Fruit fly (Drosophila melanogaster): ENCODE data around the gene Spec2.

The Spec2 gene

DNA sequence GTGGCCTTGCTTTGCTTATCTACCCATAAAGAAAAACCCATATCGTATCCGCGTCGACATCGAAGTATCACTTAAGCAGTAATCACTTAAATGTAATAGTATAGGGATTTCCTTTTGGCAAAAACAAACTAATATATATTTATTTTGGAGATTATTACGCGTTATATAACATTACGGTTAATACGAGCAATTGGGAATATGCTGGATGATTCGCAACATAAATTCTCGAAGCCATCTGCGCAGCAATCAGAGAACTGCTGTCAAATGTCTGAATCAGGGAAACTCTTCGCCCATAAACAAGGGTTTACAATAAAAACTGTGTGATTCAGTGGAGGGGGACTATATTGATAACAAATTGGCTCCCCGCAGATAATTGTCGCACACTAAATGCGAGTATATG is 13.3 kb downstream of the Spec2 start:
- no peak for TF ChIP-seq Dll (optimal IDR thresholded peaks at IDR 0.05)
- no peak for TF ChIP-seq pan (optimal IDR thresholded peaks at IDR 0.05)
- no peak for TF ChIP-seq EcR (GFP tag; optimal IDR thresholded peaks at IDR 0.05)
- TF ChIP-seq CG8478 (optimal IDR thresholded peaks at IDR 0.05): no peak
- TF ChIP-seq usp (GFP tag; optimal IDR thresholded peaks at IDR 0.05): no peak
- no peak for TF ChIP-seq psq (optimal IDR thresholded peaks at IDR 0.05)

DNA sequence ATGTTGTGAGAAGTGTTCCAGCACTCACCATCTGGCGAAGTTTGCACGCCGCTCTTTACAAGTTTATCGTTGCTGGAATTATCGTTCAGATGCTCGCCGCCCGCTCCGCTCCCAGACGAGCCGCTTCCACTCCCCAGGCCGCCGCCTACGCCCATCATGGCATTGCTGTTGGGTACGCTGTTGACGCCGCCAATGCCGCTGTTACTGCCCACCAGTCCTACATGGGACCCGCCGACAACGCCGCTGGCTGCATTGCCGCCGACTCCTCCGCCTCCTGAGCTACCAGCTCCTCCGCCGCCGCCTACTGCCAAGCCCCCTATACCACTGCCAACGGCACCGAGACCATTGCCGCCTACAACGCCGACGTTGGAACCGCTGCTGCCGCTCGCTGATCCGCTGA is 15.5 kb downstream of the Spec2 start:
- TF ChIP-seq psq (optimal IDR thresholded peaks at IDR 0.05) (no peak), usp (GFP tag; optimal IDR thresholded peaks at IDR 0.05) (no peak), CG8478 (optimal IDR thresholded peaks at IDR 0.05) (no peak), Dll (optimal IDR thresholded peaks at IDR 0.05) (no peak), pan (optimal IDR thresholded peaks at IDR 0.05) (no peak), EcR (GFP tag; optimal IDR thresholded peaks at IDR 0.05) (no peak)

DNA sequence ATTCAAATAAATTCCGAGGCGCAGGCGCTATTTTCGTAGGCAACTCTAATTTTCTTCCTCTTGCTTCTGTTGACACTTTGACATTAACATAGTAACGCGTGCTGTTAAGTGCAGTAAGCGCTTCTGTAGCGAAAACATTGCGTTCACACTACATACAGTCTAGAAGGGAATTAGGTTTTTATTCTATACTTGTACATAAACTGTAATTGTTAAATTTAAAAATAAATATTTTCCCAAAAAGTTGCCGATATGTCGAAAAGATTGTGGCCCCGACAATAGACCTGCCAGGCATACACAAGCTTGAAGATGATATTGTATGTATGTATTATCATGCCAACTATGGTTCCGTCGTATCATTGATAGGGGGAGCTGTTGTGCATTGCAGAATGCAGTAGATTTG is 17.4 kb downstream of the Spec2 start, which contains the start of gene asl:
Gene asl (minus strand): TSS at position 67 of the 400 bp plus-strand sequence.
- TF ChIP-seq Dll (optimal IDR thresholded peaks at IDR 0.05) (no peak), CG8478 (optimal IDR thresholded peaks at IDR 0.05) (no peak), EcR (GFP tag; optimal IDR thresholded peaks at IDR 0.05) (no peak), psq (optimal IDR thresholded peaks at IDR 0.05) (no peak), usp (GFP tag; optimal IDR thresholded peaks at IDR 0.05) (no peak)

DNA sequence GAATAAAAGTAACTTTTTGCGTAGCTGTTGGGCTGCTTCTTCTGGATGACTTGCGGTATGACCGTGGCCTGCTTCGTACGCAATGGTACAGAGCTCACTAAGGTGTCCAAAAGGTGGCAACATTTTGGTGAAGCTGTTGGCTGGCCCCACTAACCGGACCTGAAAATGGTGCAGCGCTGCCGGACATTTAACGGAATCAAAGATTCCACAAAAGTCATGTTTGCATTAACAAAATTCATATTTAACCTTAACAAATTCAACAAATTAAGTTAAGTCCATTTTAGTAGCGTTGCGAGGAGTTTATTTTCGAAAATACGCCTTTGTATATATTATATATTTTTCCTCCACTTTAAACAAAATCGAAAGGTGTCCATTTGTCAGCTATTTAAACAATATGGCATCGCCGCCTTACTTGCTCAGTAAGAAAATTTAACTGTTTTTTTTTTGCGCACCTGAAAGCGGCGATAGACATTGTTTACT is 22.8 kb downstream of the Spec2 start, which contains the start of the genes kra and SecS:
Gene kra (minus strand): TSS at position 93 of the 480 bp plus-strand sequence.
Gene SecS (plus strand): TSS at position 390 of the 480 bp plus-strand sequence.
- no peak for TF ChIP-seq psq (optimal IDR thresholded peaks at IDR 0.05)
- no peak for TF ChIP-seq CG8478 (optimal IDR thresholded peaks at IDR 0.05)
- no peak for TF ChIP-seq pan (optimal IDR thresholded peaks at IDR 0.05)

DNA sequence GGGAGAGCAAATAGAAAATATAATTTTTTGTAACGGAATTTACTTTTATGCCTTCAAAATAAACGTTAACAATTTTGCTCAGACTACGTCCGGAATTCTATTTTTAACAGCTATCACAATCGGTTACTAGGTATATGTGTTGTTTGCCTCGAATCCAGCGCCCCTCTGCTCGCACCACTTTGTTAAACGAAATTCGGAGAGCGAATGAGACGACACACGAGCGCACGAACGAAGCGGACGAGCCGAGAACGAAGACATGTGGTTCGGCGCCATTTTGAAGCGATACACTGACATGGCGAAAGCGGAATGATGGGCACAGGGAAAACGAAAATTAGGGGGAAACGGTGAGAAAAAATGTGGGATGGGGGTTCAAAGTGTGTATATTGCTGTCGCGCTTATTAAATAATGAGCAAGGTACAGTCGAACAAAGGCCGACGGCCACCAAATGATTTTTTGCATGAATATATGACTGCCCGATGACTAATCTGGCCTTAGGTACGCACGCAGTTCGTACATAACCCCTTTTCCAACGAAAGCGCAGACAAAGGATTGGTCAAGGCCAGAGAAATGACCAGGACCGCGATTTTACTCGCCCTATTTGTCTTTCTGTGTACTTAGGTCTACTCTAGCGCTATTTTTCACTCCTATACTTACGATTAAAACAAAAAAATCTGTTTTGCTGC is 23.4 kb downstream of the Spec2 start:
- no peak for TF ChIP-seq CG8478 (optimal IDR thresholded peaks at IDR 0.05)
- TF ChIP-seq EcR (GFP tag; optimal IDR thresholded peaks at IDR 0.05): no peak
- no peak for TF ChIP-seq usp (GFP tag; optimal IDR thresholded peaks at IDR 0.05)
- no peak for TF ChIP-seq Dll (optimal IDR thresholded peaks at IDR 0.05)
- no peak for TF ChIP-seq pan (optimal IDR thresholded peaks at IDR 0.05)
- TF ChIP-seq psq (optimal IDR thresholded peaks at IDR 0.05): no peak

DNA sequence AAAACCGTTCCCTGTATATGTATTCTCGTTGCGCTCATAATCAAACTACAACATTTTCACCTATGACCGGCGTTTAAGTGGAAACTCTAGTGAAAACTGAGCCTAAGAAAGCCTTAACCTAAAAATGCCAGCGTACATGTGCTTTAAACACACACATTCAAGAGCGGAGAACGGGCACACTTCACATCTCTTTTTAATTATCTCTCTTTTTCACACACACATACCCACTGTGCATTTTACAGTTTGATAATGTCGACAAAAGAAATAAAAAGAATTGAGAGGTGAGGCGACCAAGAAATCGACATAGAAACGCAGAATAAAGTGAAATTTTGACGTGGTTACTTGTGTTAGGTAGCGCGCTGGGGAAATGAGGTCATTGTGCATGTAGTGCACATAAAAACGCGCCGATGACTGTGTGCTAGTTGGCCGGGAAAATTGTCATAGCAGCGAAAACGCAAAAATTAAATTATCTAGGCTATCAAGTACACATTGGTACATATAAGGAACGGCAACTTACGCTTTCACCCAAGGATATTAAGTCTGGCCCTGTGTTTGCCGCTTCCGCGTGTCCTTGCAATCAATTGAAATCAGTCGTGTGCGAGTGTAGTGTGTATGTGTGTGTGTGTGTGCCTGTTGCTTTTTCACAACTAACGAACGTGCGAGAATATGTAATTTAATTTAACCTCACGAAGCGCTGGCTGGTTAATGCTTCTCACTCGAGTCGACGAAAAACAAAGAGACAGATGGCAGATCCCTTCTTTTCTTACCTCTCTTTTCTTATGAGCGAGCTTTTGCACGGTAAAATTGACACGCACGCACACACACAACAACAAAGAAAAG is 24.2 kb downstream of the Spec2 start:
- TF ChIP-seq pan (optimal IDR thresholded peaks at IDR 0.05) (no peak), EcR (GFP tag; optimal IDR thresholded peaks at IDR 0.05) (peak in 1 of 2 experiments; percentile 15)

DNA sequence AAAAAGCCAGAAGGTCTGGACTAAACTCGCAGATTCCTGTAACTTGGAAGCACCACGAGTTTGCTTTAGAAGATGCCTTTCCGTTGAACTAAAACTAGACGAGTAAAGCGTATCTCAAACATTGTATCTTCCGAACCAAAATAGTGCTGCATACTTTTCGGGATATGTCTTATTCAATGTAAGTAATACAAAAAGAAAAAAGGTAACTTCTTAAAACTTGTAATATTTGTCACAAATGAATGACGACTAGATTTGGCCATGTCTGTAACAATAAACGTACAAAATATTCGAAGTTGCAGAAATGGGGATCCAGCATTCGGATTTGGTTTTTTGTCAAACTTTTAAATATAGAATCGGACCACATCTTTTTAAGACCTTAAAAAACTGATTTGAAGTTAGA is 29.0 kb downstream of the Spec2 start:
- TF ChIP-seq psq (optimal IDR thresholded peaks at IDR 0.05): no peak
- TF ChIP-seq usp (GFP tag; optimal IDR thresholded peaks at IDR 0.05): no peak
- TF ChIP-seq Dll (optimal IDR thresholded peaks at IDR 0.05): no peak
- TF ChIP-seq CG8478 (optimal IDR thresholded peaks at IDR 0.05): no peak
- no peak for TF ChIP-seq pan (optimal IDR thresholded peaks at IDR 0.05)
- TF ChIP-seq EcR (GFP tag; optimal IDR thresholded peaks at IDR 0.05): no peak

DNA sequence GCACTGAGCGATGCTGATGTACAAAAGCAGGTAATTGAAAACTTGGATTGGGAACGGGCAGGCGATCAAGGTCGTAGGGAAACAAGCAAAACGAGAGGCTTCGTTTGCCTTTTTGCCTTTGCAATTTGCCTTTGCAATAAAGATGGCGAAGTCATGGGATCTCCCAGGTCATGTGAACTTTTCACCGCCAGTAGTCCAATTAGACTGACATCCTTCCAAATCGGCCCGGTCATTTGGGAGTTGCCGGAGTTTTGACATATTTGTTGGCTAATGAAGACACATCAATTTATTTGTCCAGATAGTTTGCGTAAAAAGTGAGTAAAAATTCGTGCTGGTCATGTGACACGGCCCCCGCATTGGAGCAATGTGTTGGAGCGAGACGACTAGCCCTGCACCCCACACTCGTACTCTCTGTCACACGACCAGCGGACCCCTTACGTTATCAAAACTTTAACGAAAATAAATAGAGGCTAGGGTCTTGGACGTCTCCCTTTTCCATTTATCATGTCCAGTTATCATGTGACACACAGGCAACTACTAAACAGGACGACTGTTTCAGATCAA is 31.8 kb downstream of the Spec2 start:
- TF ChIP-seq CG8478 (optimal IDR thresholded peaks at IDR 0.05) (peak; percentile 49), usp (GFP tag; optimal IDR thresholded peaks at IDR 0.05) (no peak)

DNA sequence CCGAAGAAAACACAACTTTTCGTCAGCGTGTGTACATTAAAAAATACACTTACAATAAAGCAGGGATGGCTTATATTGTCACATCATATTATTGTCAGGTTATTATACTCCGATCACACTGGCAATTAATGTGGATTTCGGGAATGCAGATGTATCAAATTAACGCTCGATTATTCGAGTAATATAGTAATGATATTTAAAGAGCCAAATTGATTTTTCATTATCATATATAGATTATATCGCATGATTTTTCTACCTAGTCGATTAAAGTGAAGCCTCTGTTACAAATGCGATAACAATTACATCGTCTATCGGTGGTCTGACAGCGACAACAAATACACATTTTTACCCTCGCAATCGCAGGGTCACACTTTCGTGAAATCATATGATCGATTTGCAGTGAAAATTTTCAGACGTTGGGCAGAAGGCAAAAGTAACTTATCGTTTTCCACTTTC is 32.5 kb downstream of the Spec2 start, which contains the start of the genes noi and Vha26:
Gene noi (minus strand): TSS at position 62 of the 456 bp plus-strand sequence.
Gene Vha26 (plus strand): TSS at position 366 of the 456 bp plus-strand sequence.
- TF ChIP-seq psq (optimal IDR thresholded peaks at IDR 0.05): no peak
- TF ChIP-seq EcR (GFP tag; optimal IDR thresholded peaks at IDR 0.05): no peak
- no peak for TF ChIP-seq pan (optimal IDR thresholded peaks at IDR 0.05)
- no peak for TF ChIP-seq Dll (optimal IDR thresholded peaks at IDR 0.05)
- TF ChIP-seq usp (GFP tag; optimal IDR thresholded peaks at IDR 0.05): no peak
- no peak for TF ChIP-seq CG8478 (optimal IDR thresholded peaks at IDR 0.05)

DNA sequence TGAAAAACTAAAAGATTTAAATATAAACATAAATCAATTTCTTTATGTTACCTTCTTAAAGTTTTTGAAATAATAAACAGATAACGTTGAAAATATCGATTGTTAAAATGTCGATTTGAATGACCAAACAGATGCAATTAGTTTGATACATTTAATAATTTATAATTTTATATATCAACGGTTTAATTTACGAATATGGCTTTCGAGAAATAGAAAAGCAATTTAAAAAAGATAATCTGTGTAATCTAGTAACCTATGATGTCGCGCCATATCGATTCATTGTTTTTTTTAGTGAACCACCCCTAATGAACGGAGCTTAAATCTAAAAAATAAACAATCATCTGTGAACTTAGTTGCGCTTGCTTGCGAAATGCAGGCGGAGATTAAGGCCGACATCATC is 35.4 kb downstream of the Spec2 start, which contains the start of gene PolZ2:
Gene PolZ2 (plus strand): TSS at position 301 of the 400 bp plus-strand sequence.
- no peak for TF ChIP-seq Dll (optimal IDR thresholded peaks at IDR 0.05)
- TF ChIP-seq EcR (GFP tag; optimal IDR thresholded peaks at IDR 0.05): no peak
- no peak for TF ChIP-seq usp (GFP tag; optimal IDR thresholded peaks at IDR 0.05)
- no peak for TF ChIP-seq CG8478 (optimal IDR thresholded peaks at IDR 0.05)
- no peak for TF ChIP-seq psq (optimal IDR thresholded peaks at IDR 0.05)
- no peak for TF ChIP-seq pan (optimal IDR thresholded peaks at IDR 0.05)

DNA sequence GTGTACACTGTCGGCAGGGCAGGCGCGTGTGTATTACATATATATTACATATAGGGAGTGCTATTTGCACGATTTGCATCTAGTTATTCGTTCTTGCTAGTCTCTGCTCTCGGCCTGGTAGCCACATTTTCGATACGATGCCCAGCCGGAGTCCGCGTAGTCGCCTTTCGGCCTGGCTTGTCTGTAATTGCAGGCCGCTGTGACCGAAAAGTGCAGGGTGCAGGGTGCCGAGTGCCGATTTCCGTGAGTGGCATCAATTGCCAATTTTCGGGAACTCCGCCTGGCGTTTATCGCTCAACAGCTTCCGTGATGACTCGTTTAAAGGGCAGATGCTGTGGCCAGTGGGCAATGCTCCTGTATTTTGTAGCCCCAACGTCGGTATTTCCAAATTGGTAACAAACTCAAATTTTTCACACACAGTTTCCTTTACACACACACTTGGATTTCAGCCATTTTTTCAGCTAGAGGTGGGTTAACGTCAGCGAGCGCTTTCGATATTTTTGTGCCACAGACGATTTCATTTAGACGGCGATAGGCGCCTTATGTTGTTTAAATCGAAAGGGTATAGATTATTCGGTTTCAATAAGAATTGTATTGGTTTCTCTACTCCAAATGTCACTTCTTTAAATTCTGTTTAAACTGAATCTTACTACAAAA is 35.9 kb downstream of the Spec2 start, which contains the start of gene CG2926:
Gene CG2926 (minus strand): TSS at position 518 of the 657 bp plus-strand sequence.
- TF ChIP-seq EcR (GFP tag; optimal IDR thresholded peaks at IDR 0.05) (no peak), usp (GFP tag; optimal IDR thresholded peaks at IDR 0.05) (no peak), Dll (optimal IDR thresholded peaks at IDR 0.05) (no peak), CG8478 (optimal IDR thresholded peaks at IDR 0.05) (no peak), psq (optimal IDR thresholded peaks at IDR 0.05) (no peak), pan (optimal IDR thresholded peaks at IDR 0.05) (no peak)
